Worm (Caenorhabditis elegans) whole organism, L4/young adult: ENCODE results near the gene bec-1.

Experiments
- W03F9.2 ChIP-seq: fragments of 150-350 bp; optimal IDR thresholded peaks from 2 replicates; lab custom pipeline; 2014; ENCODE audit warnings: missing biosample characterization, missing genetic modification characterization
- dao-5 ChIP-seq: sonication (generic microtip); optimal IDR thresholded peaks from 2 replicates; lab custom pipeline; 2016; ENCODE audit warnings: missing genotype, missing genetic modification characterization, moderate library complexity, missing compliant biosample characterization
- him-1 ChIP-seq: sonication (generic microtip); optimal IDR thresholded peaks from 2 replicates; lab custom pipeline; 2016; ENCODE audit warnings: missing genotype, missing genetic modification reagents, missing genetic modification characterization, missing compliant biosample characterization

Gene bec-1

DNA sequence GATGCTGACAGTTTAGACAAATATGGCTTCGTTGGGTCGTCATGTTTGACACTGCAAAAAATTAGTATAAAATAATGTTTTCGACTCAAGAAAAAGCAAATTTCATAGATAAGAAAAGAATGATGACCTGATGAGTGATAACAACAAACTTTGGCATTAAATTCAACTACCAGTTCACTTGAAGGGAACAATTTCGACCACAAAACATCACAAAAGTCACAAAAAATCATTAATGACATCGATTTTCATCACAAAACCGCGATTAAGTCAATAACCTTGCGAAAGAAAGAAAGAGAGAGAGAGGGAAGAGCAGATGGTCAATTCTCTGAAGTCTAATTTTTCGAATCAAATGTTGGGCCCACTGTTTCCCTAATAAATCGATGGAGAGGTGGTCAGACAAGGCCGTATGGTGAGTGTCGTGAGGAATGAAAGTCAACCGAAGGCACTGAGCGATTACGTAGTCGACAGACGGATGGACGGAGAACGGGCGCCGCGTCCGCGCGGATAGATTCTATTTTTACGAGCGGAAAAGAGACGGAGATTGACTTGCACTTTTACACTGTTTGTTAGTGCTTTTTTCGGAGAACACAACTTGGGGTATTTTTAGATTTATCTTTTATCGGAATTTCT, at the start of gene bec-1:
Gene bec-1 (minus strand): TSS at position 51 of the 630 bp plus-strand sequence.
- no peak for TF ChIP-seq dao-5
- TF ChIP-seq W03F9.2 (tag; lab: Kevin White, UChicago) = no peak
- no peak for TF ChIP-seq him-1 (tag; lab: Kevin White, UChicago)

- TF ChIP-seq him-1 (tag; lab: Kevin White, UChicago) (no peak), W03F9.2 (tag; lab: Kevin White, UChicago) (no peak), dao-5 (no peak)
These were observed 44.6 kb upstream of the bec-1 start, which contains the start of gene C55C3.1 for ce11 chrIV:5708796-5709195. TSS of gene C55C3.1 (plus strand) at chrIV:5709096.

ce11 chrIV:5706603-5707002, 42.4 kb upstream of the bec-1 start:
- TF ChIP-seq him-1 (tag; lab: Kevin White, UChicago) (no peak), dao-5 (no peak), W03F9.2 (tag; lab: Kevin White, UChicago) (no peak)

- TF ChIP-seq dao-5 (no peak), him-1 (tag; lab: Kevin White, UChicago) (no peak), W03F9.2 (tag; lab: Kevin White, UChicago) (no peak)
These were observed 39.7 kb upstream of the bec-1 start for ce11 chrIV:5703917-5704316.

DNA sequence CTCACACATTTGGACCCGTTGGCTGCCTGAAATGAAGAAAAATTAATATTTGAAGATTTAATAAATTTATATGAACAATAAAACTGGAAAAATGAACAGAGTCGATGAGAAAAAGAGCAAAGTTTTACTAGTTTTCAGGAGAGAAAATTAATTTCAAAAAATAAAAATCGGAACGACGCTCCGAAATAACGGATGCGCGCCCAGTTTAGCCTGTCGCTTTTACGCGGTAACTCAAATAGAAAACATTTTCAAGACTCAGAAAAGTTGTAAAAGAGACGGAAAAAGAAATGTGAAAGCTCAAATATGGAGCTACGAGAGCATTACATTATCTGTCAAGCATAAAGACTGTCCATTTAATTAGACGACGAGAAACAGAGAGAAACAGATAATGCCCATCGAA, 39.2 kb upstream of the bec-1 start, which contains the start of the genes C55C3.73 and perm-5:
Gene C55C3.73 (minus strand): TSS at position 9 of the 400 bp plus-strand sequence.
Gene perm-5 (minus strand): TSS at position 26 of the 400 bp plus-strand sequence.
- TF ChIP-seq him-1 (tag; lab: Kevin White, UChicago) (no peak), W03F9.2 (tag; lab: Kevin White, UChicago) (no peak), dao-5 (no peak)

ce11 chrIV:5701646-5702045, 37.4 kb upstream of the bec-1 start:
- TF ChIP-seq him-1 (tag; lab: Kevin White, UChicago) (no peak), W03F9.2 (tag; lab: Kevin White, UChicago) (no peak), dao-5 (no peak)

ce11 chrIV:5700372-5700771, 36.1 kb upstream of the bec-1 start:
- TF ChIP-seq him-1 (tag; lab: Kevin White, UChicago) (no peak), dao-5 (no peak), W03F9.2 (tag; lab: Kevin White, UChicago) (no peak)

ce11 chrIV:5690386-5691080, 26.3 kb upstream of the bec-1 start, which contains the start of gene C55C3.8:
TSS of gene C55C3.8 (plus strand) at chrIV:5691030.
- TF ChIP-seq dao-5 = no peak
- TF ChIP-seq W03F9.2 (tag; lab: Kevin White, UChicago) = no peak
- no peak for TF ChIP-seq him-1 (tag; lab: Kevin White, UChicago)

DNA sequence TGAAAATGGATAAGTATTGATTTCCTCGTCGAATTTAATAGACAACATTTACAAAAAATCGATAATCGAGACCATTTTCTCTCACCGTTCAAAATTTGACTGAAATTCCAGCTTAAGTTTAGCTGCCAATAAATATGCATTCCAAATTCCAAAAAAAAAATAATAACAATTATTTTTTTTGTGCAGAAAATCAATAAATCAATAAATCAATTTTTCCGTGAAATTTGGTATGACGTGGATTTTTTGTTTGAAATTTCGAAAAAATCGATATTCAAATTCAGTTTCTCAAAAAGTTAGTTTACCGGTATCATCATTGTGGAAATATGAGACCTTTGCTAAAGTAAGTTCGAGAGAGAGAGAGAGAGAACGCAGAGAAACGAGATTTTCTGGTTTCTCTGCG, 20.8 kb upstream of the bec-1 start, which contains the start of gene C55C3.3:
Gene C55C3.3 (plus strand): TSS at position 274 of the 400 bp plus-strand sequence.
- no peak for TF ChIP-seq him-1 (tag; lab: Kevin White, UChicago)
- no peak for TF ChIP-seq W03F9.2 (tag; lab: Kevin White, UChicago)
- TF ChIP-seq dao-5 = no peak

DNA sequence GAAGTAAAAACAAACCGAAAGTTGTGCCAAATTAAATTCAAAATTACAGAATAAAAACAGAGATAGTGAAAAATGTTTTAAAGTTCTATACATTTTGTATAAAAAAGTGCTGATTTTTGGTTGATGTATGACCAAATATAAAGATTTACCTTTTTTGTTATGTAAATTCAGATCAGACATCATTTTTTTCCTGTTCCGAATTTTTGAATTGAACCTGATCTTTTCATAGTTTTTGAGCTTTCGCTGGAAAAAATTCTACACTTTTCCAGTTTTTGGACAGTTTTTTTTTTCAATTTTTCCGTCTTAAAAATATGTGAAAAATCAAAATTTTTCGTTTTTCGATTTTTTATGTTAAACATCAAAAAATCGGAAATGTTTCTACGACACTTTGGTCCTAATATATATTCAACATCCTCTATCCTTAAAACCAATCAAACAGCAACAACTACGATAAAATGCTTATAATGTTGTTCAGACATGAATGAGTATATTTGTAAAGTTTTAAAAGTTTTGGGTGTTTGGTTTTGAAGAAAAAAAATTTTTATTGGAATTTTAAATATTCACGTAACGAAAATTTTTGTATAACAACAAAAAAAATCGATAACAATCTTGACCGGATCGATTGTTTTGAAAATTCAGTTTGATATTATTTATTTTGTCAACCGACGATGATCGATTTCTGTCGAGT, 18.5 kb upstream of the bec-1 start, which contains the start of the genes C55C3.7 and C55C3.6:
Gene C55C3.7 (minus strand): TSS at position 101 of the 688 bp plus-strand sequence.
Gene C55C3.6 (plus strand): TSS at position 638 of the 688 bp plus-strand sequence.
- TF ChIP-seq dao-5 (no peak), W03F9.2 (tag; lab: Kevin White, UChicago) (no peak), him-1 (tag; lab: Kevin White, UChicago) (no peak)

ce11 chrIV:5678044-5678443, 13.8 kb upstream of the bec-1 start, which contains the start of gene C55C3.4:
TSS of gene C55C3.4 (minus strand) at chrIV:5678144.
- TF ChIP-seq W03F9.2 (tag; lab: Kevin White, UChicago) = no peak
- TF ChIP-seq him-1 (tag; lab: Kevin White, UChicago) = no peak

DNA sequence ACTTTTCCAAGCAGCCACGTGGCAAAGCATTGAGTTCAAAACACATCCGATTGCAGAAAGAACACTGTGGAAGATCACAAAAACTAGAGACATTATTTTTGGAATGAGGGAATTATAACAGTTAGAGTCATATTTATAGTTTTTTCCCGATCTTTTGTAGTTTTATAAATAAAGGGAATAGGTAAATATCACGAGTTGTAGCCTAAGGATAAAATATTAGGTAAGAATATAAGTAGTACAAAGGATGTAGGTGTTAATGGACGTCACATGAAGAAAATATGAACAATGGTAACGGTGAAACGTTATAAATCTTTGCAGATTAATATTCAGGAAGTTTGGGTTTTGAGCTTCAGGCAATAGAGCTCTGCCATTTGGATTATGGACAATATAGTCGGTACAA, 10.2 kb upstream of the bec-1 start, which contains the start of gene srd-5:
Gene srd-5 (minus strand): TSS at position 101 of the 400 bp plus-strand sequence.
- TF ChIP-seq W03F9.2 (tag; lab: Kevin White, UChicago) (no peak), dao-5 (no peak), him-1 (tag; lab: Kevin White, UChicago) (no peak)

ce11 chrIV:5671325-5671724, 7.1 kb upstream of the bec-1 start:
- TF ChIP-seq him-1 (tag; lab: Kevin White, UChicago) (no peak), dao-5 (no peak), W03F9.2 (tag; lab: Kevin White, UChicago) (no peak)
